Fruit fly (Drosophila melanogaster) whole organism, embryonic: ENCODE data around the gene Dyrk3.

Experiments used
- CG8281 ChIP-seq: fragments of 200-800 bp; sonication (Bioruptor generic); optimal IDR thresholded peaks from 2 replicates; lab custom pipeline; 2018; ENCODE audit warnings: missing biosample characterization, mild to moderate bottlenecking, missing genetic modification characterization, moderate library complexity
- CG8359 ChIP-seq: fragments of 200-800 bp; sonication (Bioruptor generic); optimal IDR thresholded peaks from 2 replicates; lab custom pipeline; 2017; ENCODE audit warnings: missing biosample characterization, mild to moderate bottlenecking, missing genetic modification characterization, borderline replicate concordance
- D19A ChIP-seq: fragments of 200-800 bp; optimal IDR thresholded peaks from 3 replicates; lab custom pipeline; 2019; ENCODE audit warnings: missing biosample characterization, mild to moderate bottlenecking, missing genetic modification characterization, moderate library complexity

dm6 chr4:1198599-1198998 lies 31.9 kb downstream of the Dyrk3 start, which contains the start of gene Mitf:
- no peak for TF ChIP-seq CG8281
- TF ChIP-seq CG8359 (GFP tag; lab: Kevin White, UChicago): no peak
- TF ChIP-seq D19A (tag; lab: Kevin White, UChicago): no peak
